Worm (Caenorhabditis elegans) whole organism, L2 larva: ENCODE results near the gene F32H5.4.

Experiments
- C34F6.9 ChIP-seq: fragments of 150-350 bp; optimal IDR thresholded peaks from 2 replicates; lab custom pipeline; 2014; ENCODE audit warnings: missing biosample characterization, missing genetic modification characterization
- F13H6.1 ChIP-seq: sonication (generic microtip); optimal IDR thresholded peaks from 2 replicates; lab custom pipeline; 2016; ENCODE audit warnings: missing genetic modification characterization, missing compliant biosample characterization
- R02D3.7 ChIP-seq: fragments of 150-350 bp; optimal IDR thresholded peaks from 2 replicates; lab custom pipeline; 2014; ENCODE audit warnings: missing biosample characterization, missing genetic modification characterization
- Y55F3AM.14 ChIP-seq: fragments of 200-800 bp; sonication (Bioruptor generic); optimal IDR thresholded peaks from 2 replicates; lab custom pipeline; 2018; ENCODE audit warnings: mild to moderate bottlenecking, missing genetic modification characterization, missing compliant biosample characterization
- alr-1 ChIP-seq: fragments of 150-350 bp; optimal IDR thresholded peaks from 2 replicates; lab custom pipeline; 2014; ENCODE audit warnings: missing biosample characterization, missing genetic modification characterization
- aly-2 ChIP-seq: fragments of 150-350 bp; optimal IDR thresholded peaks from 2 replicates; lab custom pipeline; 2014; ENCODE audit warnings: missing biosample characterization, missing genetic modification characterization
- blmp-1 ChIP-seq: sonication (generic microtip); optimal IDR thresholded peaks from 2 replicates; lab custom pipeline; 2017; ENCODE audit warnings: missing genetic modification characterization, mild to moderate bottlenecking, missing compliant biosample characterization, antibody characterized with exemption, moderate library complexity; ENCODE audit not compliant: insufficient read depth
- ceh-82 ChIP-seq: fragments of 150-350 bp; optimal IDR thresholded peaks from 2 replicates; lab custom pipeline; 2014; ENCODE audit warnings: missing biosample characterization, missing genetic modification characterization
- crh-2 ChIP-seq: sonication (generic microtip); optimal IDR thresholded peaks from 2 replicates; lab custom pipeline; 2017; ENCODE audit warnings: missing biosample characterization, missing genetic modification characterization
- dmd-4 ChIP-seq: sonication (generic microtip); optimal IDR thresholded peaks from 2 replicates; lab custom pipeline; 2017; ENCODE audit warnings: missing biosample characterization, missing genetic modification characterization
- fos-1 ChIP-seq: fragments of 150-350 bp; optimal IDR thresholded peaks from 2 replicates; lab custom pipeline; 2014; ENCODE audit warnings: missing biosample characterization, missing genetic modification characterization
- gmeb-1 ChIP-seq: fragments of 150-350 bp; optimal IDR thresholded peaks from 2 replicates; lab custom pipeline; 2014; ENCODE audit warnings: missing biosample characterization, missing genetic modification characterization
- lin-39 ChIP-seq: fragments of 150-350 bp; optimal IDR thresholded peaks from 2 replicates; lab custom pipeline; 2014; ENCODE audit warnings: missing biosample characterization, missing genetic modification reagents, missing genetic modification characterization
- lsy-2 ChIP-seq, 2 experiments: fragments of 150-350 bp in 1 of 2; sonication (generic microtip) in 1 of 2; optimal IDR thresholded peaks; 2 replicates each; lab custom pipeline; 2014 to 2017; ENCODE audit warnings: missing biosample characterization in 2 of 2, missing genetic modification characterization in 2 of 2
- mab-5 ChIP-seq: fragments of 150-350 bp; optimal IDR thresholded peaks from 2 replicates; lab custom pipeline; 2014; ENCODE audit warnings: missing biosample characterization, missing genetic modification characterization
- mbf-1 ChIP-seq: sonication (generic microtip); optimal IDR thresholded peaks from 2 replicates; lab custom pipeline; 2017; ENCODE audit warnings: missing biosample characterization, missing genetic modification characterization
- mdl-1 ChIP-seq, 2 experiments: fragments of 150-350 bp in 1 of 2; sonication (generic microtip) in 1 of 2; optimal IDR thresholded peaks; 2 replicates each; lab custom pipeline; 2017; ENCODE audit warnings: missing biosample characterization in 2 of 2, missing genetic modification characterization in 2 of 2
- nhr-10 ChIP-seq: sonication (generic microtip); optimal IDR thresholded peaks from 2 replicates; lab custom pipeline; 2017; ENCODE audit warnings: missing biosample characterization, missing genetic modification characterization
- nhr-129 ChIP-seq: fragments of 150-350 bp; optimal IDR thresholded peaks from 2 replicates; lab custom pipeline; 2014; ENCODE audit warnings: missing biosample characterization, missing genetic modification characterization
- nhr-6 ChIP-seq: fragments of 150-350 bp; optimal IDR thresholded peaks from 2 replicates; lab custom pipeline; 2014; ENCODE audit warnings: missing biosample characterization, missing genetic modification characterization
- nhr-77 ChIP-seq: fragments of 150-350 bp; optimal IDR thresholded peaks from 2 replicates; lab custom pipeline; 2014; ENCODE audit warnings: missing biosample characterization, missing genetic modification characterization
- peb-1 ChIP-seq: fragments of 150-350 bp; optimal IDR thresholded peaks from 2 replicates; lab custom pipeline; 2014; ENCODE audit warnings: missing biosample characterization, missing genetic modification characterization
- skn-1 ChIP-seq: sonication (generic microtip); optimal IDR thresholded peaks from 2 replicates; lab custom pipeline; 2017; ENCODE audit warnings: missing biosample characterization, missing genetic modification characterization
- sma-9 ChIP-seq, 2 experiments: fragments of 150-350 bp in 1 of 2; sonication (generic microtip) in 1 of 2; optimal IDR thresholded peaks; 2 replicates each; lab custom pipeline; 2014 to 2016; ENCODE audit warnings: missing genetic modification characterization in 2 of 2, mild to moderate bottlenecking in 1 of 2, missing biosample characterization in 1 of 2, missing compliant biosample characterization in 1 of 2, missing genetic modification reagents in 1 of 2, moderate library complexity in 1 of 2
- snpc-4 ChIP-seq: fragments of 150-350 bp; optimal IDR thresholded peaks from 2 replicates; lab custom pipeline; 2014; ENCODE audit warnings: missing biosample characterization, missing genetic modification characterization
- unc-55 ChIP-seq: fragments of 150-350 bp; sonication (generic microtip); optimal IDR thresholded peaks from 3 replicates; lab custom pipeline; 2014; ENCODE audit warnings: missing biosample characterization, missing genetic modification reagents, missing genetic modification characterization
- unc-62 ChIP-seq: fragments of 150-350 bp; optimal IDR thresholded peaks from 2 replicates; lab custom pipeline; 2014; ENCODE audit warnings: missing biosample characterization, missing genetic modification reagents, missing genetic modification characterization
- zag-1 ChIP-seq: fragments of 150-350 bp; optimal IDR thresholded peaks from 2 replicates; lab custom pipeline; 2014; ENCODE audit warnings: missing biosample characterization, missing genetic modification characterization
- ztf-11 ChIP-seq: sonication (generic microtip); optimal IDR thresholded peaks from 2 replicates; lab custom pipeline; 2017; ENCODE audit warnings: missing biosample characterization, missing genetic modification characterization
- ztf-4 ChIP-seq: fragments of 150-350 bp; optimal IDR thresholded peaks from 2 replicates; lab custom pipeline; 2014; ENCODE audit warnings: missing biosample characterization, missing genetic modification characterization

The F32H5.4 gene

DNA sequence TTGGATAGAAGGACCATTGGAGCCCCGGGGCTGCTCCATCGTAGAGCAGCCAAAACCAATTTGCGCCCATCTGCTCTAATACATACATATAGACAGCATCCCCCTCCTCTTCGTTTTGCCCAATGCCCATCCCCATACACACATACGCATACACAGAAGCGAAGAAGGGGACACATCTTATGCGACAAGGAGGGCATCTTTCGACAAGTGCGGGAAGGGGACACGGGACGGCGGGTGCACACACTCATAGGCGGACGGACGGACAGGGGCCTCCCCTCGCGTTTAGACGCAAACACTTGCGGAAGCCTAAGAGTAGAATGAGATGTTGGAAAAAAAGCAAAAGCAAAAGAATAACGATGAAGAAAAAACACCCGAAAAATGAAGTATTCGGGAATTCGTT, 36.1 kb downstream of the F32H5.4 start:
- TF ChIP-seq R02D3.7 (tag; lab: Kevin White, UChicago) (no peak), lin-39 (tag; lab: Kevin White, UChicago) (no peak), skn-1 (tag; lab: Kevin White, UChicago) (no peak), fos-1 (tag; lab: Kevin White, UChicago) (no peak), mdl-1 (tag; optimal IDR thresholded peaks at IDR 0.05; lab: Kevin White, UChicago) (no peak), ztf-4 (tag; lab: Kevin White, UChicago) (no peak), unc-55 (GFP tag; lab: Kevin White, UChicago) (no peak), nhr-6 (tag; lab: Kevin White, UChicago) (no peak), snpc-4 (tag; lab: Kevin White, UChicago) (no peak), alr-1 (tag; lab: Kevin White, UChicago) (no peak), sma-9 (GFP tag; optimal IDR thresholded peaks at IDR 0.05; lab: Kevin White, UChicago) (no peak), sma-9 (tag; optimal IDR thresholded peaks at IDR 0.05; lab: Kevin White, UChicago) (no peak), C34F6.9 (no peak), zag-1 (tag; lab: Kevin White, UChicago) (peak; percentile 48), nhr-129 (tag; lab: Kevin White, UChicago) (peak; percentile 17), Y55F3AM.14 (GFP tag; lab: Kevin White, UChicago) (peak; percentile 39), aly-2 (no peak), peb-1 (tag; lab: Kevin White, UChicago) (no peak), dmd-4 (tag; lab: Kevin White, UChicago) (no peak), nhr-10 (tag; lab: Kevin White, UChicago) (no peak), gmeb-1 (tag; lab: Kevin White, UChicago) (no peak)

DNA sequence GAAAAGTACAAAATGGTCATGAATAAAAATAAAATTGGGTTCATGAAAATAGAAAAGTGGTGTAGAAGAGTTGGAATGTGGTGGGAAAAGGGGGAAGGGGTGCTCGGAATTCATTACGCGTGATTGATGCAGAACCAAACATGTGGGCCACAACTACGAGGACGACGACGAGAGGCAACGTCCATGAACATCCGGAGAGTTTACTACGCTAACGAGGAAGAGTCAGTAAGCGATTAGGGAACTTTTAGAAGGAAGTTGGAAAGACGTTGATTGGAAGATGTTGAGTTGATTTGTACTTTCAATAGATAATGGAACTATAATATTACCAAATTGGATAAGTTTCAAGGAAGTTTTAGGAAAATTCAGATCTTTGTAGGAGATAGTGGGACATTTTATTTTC, 41.3 kb downstream of the F32H5.4 start:
- no peak for TF ChIP-seq ceh-82 (tag; lab: Kevin White, UChicago)
- no peak for TF ChIP-seq lsy-2 (tag; optimal IDR thresholded peaks at IDR 0.05; lab: Kevin White, UChicago)
- no peak for TF ChIP-seq unc-55 (GFP tag; lab: Kevin White, UChicago)
- no peak for TF ChIP-seq mab-5 (tag; lab: Kevin White, UChicago)
- TF ChIP-seq F13H6.1 (tag; lab: Kevin White, UChicago): no peak
- TF ChIP-seq unc-62 (GFP tag; lab: Kevin White, UChicago): no peak
- TF ChIP-seq mbf-1: no peak
- no peak for TF ChIP-seq mdl-1 (tag; optimal IDR thresholded peaks at IDR 0.05; lab: Kevin White, UChicago)
- TF ChIP-seq gmeb-1 (tag; lab: Kevin White, UChicago): no peak

DNA sequence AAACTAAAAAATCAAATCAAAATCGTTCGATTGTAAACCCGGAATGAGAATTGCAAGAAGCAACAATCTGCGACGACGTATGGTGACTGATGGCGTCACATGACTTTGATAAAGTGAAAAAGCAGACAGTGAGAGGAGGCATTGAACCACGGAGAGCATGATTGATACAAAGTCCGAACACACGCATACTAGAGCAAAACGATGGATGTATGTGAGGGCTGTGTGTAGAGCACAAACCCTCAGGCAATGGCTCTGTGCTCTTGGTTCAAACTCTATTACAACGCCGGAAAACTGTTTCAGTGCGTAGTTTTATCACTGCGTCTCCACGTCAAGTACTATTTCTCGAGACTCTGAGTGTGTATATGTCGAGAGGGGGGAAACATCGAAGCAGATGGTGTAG, 42.2 kb downstream of the F32H5.4 start:
- TF ChIP-seq lin-39 (tag; lab: Kevin White, UChicago): peak; percentile 72
- peak; percentile 80 for TF ChIP-seq nhr-129 (tag; lab: Kevin White, UChicago)
- TF ChIP-seq sma-9 (GFP tag; optimal IDR thresholded peaks at IDR 0.05; lab: Kevin White, UChicago): peak; percentile 42
- TF ChIP-seq sma-9 (tag; optimal IDR thresholded peaks at IDR 0.05; lab: Kevin White, UChicago): no peak
- peak; percentile 3 for TF ChIP-seq F13H6.1 (tag; lab: Kevin White, UChicago)
- no peak for TF ChIP-seq alr-1 (tag; lab: Kevin White, UChicago)
- peak in 1 of 2 experiments; percentile 18 for TF ChIP-seq lsy-2 (tag; optimal IDR thresholded peaks at IDR 0.05; lab: Kevin White, UChicago)
- TF ChIP-seq unc-55 (GFP tag; lab: Kevin White, UChicago): peak; percentile 4
- no peak for TF ChIP-seq nhr-77 (tag; lab: Kevin White, UChicago)
- peak; percentile 31 for TF ChIP-seq C34F6.9

DNA sequence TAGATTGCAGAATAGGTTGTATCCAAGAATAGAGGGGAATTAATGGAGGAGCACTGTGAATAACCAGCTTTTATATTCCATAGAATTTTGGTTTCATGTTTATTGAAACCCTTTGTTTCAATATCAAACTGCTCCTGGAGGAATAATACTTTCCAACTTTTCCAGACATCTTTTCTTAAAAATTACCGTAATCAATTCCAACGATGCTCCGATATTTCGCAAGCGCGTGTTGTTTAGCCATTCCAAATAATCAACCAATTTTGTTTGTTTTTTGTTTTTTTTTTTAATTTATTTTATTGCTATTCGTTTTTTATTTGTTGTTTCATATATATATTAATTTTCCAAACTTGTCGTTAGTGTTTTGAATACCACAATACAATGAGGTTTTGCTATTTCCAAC, 45.7 kb downstream of the F32H5.4 start, which contains the start of gene cutl-1:
Gene cutl-1 (minus strand): TSS at position 83 of the 400 bp plus-strand sequence.
- TF ChIP-seq lsy-2 (tag; optimal IDR thresholded peaks at IDR 0.05; lab: Kevin White, UChicago) (peak in 1 of 2 experiments; percentile 32), crh-2 (tag; lab: Kevin White, UChicago) (no peak)

DNA sequence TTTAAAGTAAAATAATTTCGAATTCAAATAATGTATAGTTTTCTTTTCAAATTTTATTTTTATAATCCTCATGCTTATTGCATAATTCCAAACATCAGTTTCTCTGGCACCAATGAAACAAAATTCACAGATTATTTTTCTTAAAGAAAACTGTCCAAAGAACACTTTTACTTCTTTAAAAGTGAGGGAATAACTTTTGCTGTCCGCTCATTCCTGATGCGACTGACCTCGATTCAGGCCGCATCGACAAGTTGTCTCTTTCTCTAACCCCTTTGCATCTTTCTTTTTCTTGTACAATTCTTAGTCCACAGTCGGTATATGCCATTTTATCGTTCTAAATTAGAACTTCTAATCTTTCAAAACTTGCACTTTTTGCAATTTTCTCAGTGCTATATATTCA, 46.2 kb downstream of the F32H5.4 start, which contains the start of gene F53F1.2:
Gene F53F1.2 (plus strand): TSS at position 306 of the 400 bp plus-strand sequence.
- TF ChIP-seq C34F6.9: no peak
- TF ChIP-seq nhr-77 (tag; lab: Kevin White, UChicago): no peak
- TF ChIP-seq peb-1 (tag; lab: Kevin White, UChicago): no peak
- peak; percentile 80 for TF ChIP-seq blmp-1 (tag; lab: Kevin White, UChicago)
- no peak for TF ChIP-seq ztf-4 (tag; lab: Kevin White, UChicago)
- TF ChIP-seq dmd-4 (tag; lab: Kevin White, UChicago): no peak
- no peak for TF ChIP-seq ztf-11 (tag; lab: Kevin White, UChicago)
